Fruit fly (Drosophila melanogaster) whole organism, embryonic: ENCODE data around the gene CG33124.

Experiments
- Atf3 ChIP-seq: fragments of 200-800 bp; sonication (Bioruptor generic); optimal IDR thresholded peaks from 3 replicates; lab custom pipeline; 2016; ENCODE audit warnings: missing biosample characterization, missing genetic modification characterization
- Awh ChIP-seq: fragments of 200-800 bp; sonication (Bioruptor generic); IDR thresholded peaks from 2 replicates; pipeline ENCODE4, ENCODE4 v1.3.6; 2022; ENCODE audit warnings: missing biosample characterization, missing genetic modification characterization
- B-H1 ChIP-seq: fragments of 200-800 bp; sonication (Bioruptor generic); IDR thresholded peaks from 3 replicates; pipeline ENCODE4 v1.3.6; 2022; ENCODE audit warnings: missing biosample characterization, missing genetic modification characterization
- B-H2 ChIP-seq: fragments of 200-800 bp; sonication (Bioruptor generic); optimal IDR thresholded peaks from 2 replicates; lab custom pipeline; 2018; ENCODE audit warnings: missing biosample characterization, mild to moderate bottlenecking, missing genetic modification characterization
- BtbVII ChIP-seq: fragments of 200-800 bp; sonication (Bioruptor generic); optimal IDR thresholded peaks from 3 replicates; lab custom pipeline; 2017; ENCODE audit warnings: missing biosample characterization, mild to moderate bottlenecking, missing genetic modification characterization
- CG10979 ChIP-seq: fragments of 200-800 bp; sonication (Bioruptor generic); optimal IDR thresholded peaks from 2 replicates; lab custom pipeline; 2018; ENCODE audit warnings: missing biosample characterization, mild to moderate bottlenecking, missing genetic modification characterization, moderate library complexity
- CG11696 ChIP-seq: fragments of 200-800 bp; sonication (Bioruptor generic); IDR thresholded peaks from 2 replicates; pipeline ENCODE4 v1.3.6; 2022; ENCODE audit warnings: missing biosample characterization, missing genetic modification characterization
- CG11723 ChIP-seq: fragments of 200-800 bp; sonication (Bioruptor generic); optimal IDR thresholded peaks from 2 replicates; lab custom pipeline; 2017; ENCODE audit warnings: missing biosample characterization, mild to moderate bottlenecking, missing genetic modification characterization
- CG12219 ChIP-seq: fragments of 200-800 bp; sonication (Bioruptor generic); optimal IDR thresholded peaks from 3 replicates; lab custom pipeline; 2018; ENCODE audit warnings: missing biosample characterization, mild to moderate bottlenecking, missing genetic modification characterization
- CG13296 ChIP-seq: fragments of 200-800 bp; sonication (Bioruptor generic); optimal IDR thresholded peaks from 3 replicates; lab custom pipeline; 2018; ENCODE audit warnings: missing biosample characterization, mild to moderate bottlenecking, missing genetic modification characterization
- CG15073 ChIP-seq: fragments of 200-800 bp; sonication (Bioruptor generic); optimal IDR thresholded peaks from 2 replicates; lab custom pipeline; 2016; ENCODE audit warnings: missing biosample characterization, missing genetic modification characterization
- CG16815 ChIP-seq: fragments of 200-800 bp; sonication (Bioruptor generic); optimal IDR thresholded peaks from 3 replicates; lab custom pipeline; 2017; ENCODE audit warnings: missing biosample characterization, mild to moderate bottlenecking, missing genetic modification characterization
- CG17361 ChIP-seq: fragments of 200-800 bp; sonication (Bioruptor generic); IDR thresholded peaks from 3 replicates; pipeline ENCODE4 v1.3.6; 2022; ENCODE audit warnings: missing biosample characterization, missing genetic modification characterization
- CG17912 ChIP-seq: fragments of 200-800 bp; sonication (Bioruptor generic); optimal IDR thresholded peaks from 2 replicates; lab custom pipeline; 2018; ENCODE audit warnings: missing biosample characterization, mild to moderate bottlenecking, missing genetic modification characterization
- CG1792 ChIP-seq: fragments of 200-800 bp; sonication (Bioruptor generic); optimal IDR thresholded peaks from 2 replicates; lab custom pipeline; 2016; ENCODE audit warnings: missing biosample characterization, missing genetic modification characterization
- CG2116 ChIP-seq: fragments of 200-800 bp; sonication (Bioruptor generic); optimal IDR thresholded peaks from 3 replicates; lab custom pipeline; 2018; ENCODE audit warnings: missing biosample characterization, mild to moderate bottlenecking, missing genetic modification characterization
- CG3847 ChIP-seq: fragments of 200-800 bp; sonication (Bioruptor generic); IDR thresholded peaks from 2 replicates; pipeline ENCODE4 v1.3.6; 2022; ENCODE audit warnings: missing biosample characterization, missing genetic modification characterization
- CG5245 ChIP-seq: fragments of 200-800 bp; sonication (Bioruptor generic); optimal IDR thresholded peaks from 3 replicates; lab custom pipeline; 2016; ENCODE audit warnings: missing biosample characterization, missing genetic modification characterization
- CG6654 ChIP-seq: fragments of 200-800 bp; sonication (Bioruptor generic); optimal IDR thresholded peaks from 2 replicates; lab custom pipeline; 2017; ENCODE audit warnings: missing biosample characterization, mild to moderate bottlenecking, missing genetic modification characterization
- CG6813 ChIP-seq: fragments of 200-800 bp; sonication (Bioruptor generic); optimal IDR thresholded peaks from 2 replicates; lab custom pipeline; 2017; ENCODE audit warnings: missing biosample characterization, missing genetic modification characterization, mild to moderate bottlenecking, moderate library complexity, missing genetic modification reagents
- CG7963 ChIP-seq: fragments of 200-800 bp; sonication (Bioruptor generic); IDR thresholded peaks from 3 replicates; pipeline ENCODE4 v1.3.6; 2022; ENCODE audit warnings: missing biosample characterization, missing genetic modification characterization; ENCODE audit not compliant: partially characterized antibody
- CG8359 ChIP-seq: fragments of 200-800 bp; sonication (Bioruptor generic); optimal IDR thresholded peaks from 2 replicates; lab custom pipeline; 2017; ENCODE audit warnings: missing biosample characterization, mild to moderate bottlenecking, missing genetic modification characterization, borderline replicate concordance
- CG8388 ChIP-seq: fragments of 200-800 bp; sonication (Bioruptor generic); optimal IDR thresholded peaks from 2 replicates; lab custom pipeline; 2019; ENCODE audit warnings: missing biosample characterization, mild to moderate bottlenecking, missing genetic modification characterization, moderate library complexity
- CTCF ChIP-seq: fragments of 200-800 bp; sonication (Bioruptor generic); optimal IDR thresholded peaks from 2 replicates; lab custom pipeline; 2017; ENCODE audit warnings: missing biosample characterization, mild to moderate bottlenecking, missing genetic modification characterization, moderate library complexity
- CoRest ChIP-seq: fragments of 200-800 bp; sonication (Bioruptor generic); optimal IDR thresholded peaks from 3 replicates; lab custom pipeline; 2018; ENCODE audit warnings: missing biosample characterization, mild to moderate bottlenecking, missing genetic modification characterization, moderate library complexity
- Ets97D ChIP-seq: fragments of 200-800 bp; sonication (Bioruptor generic); optimal IDR thresholded peaks from 3 replicates; lab custom pipeline; 2016; ENCODE audit warnings: missing biosample characterization, missing genetic modification characterization
- Kr ChIP-seq: fragments of 200-800 bp; sonication (Bioruptor generic); optimal IDR thresholded peaks from 2 replicates; lab custom pipeline; 2017; ENCODE audit warnings: missing biosample characterization, mild to moderate bottlenecking, missing genetic modification characterization
- Lim3 ChIP-seq: fragments of 200-800 bp; sonication (Bioruptor generic); IDR thresholded peaks from 2 replicates; pipeline ENCODE4 v1.3.6; 2022; ENCODE audit warnings: missing biosample characterization, missing genetic modification characterization
- Neu2 ChIP-seq: fragments of 200-800 bp; sonication (Bioruptor generic); optimal IDR thresholded peaks from 3 replicates; lab custom pipeline; 2016; ENCODE audit warnings: missing biosample characterization, missing genetic modification characterization, borderline replicate concordance
- Nf-YB ChIP-seq: fragments of 200-800 bp; sonication (Bioruptor generic); optimal IDR thresholded peaks from 3 replicates; lab custom pipeline; 2019; ENCODE audit warnings: missing biosample characterization, mild to moderate bottlenecking, missing genetic modification characterization, moderate library complexity
- Sin3A ChIP-seq: fragments of >200 bp; optimal IDR thresholded peaks from 2 replicates; lab custom pipeline; 2018
- Sox102F ChIP-seq: fragments of 200-800 bp; sonication (Bioruptor generic); optimal IDR thresholded peaks from 2 replicates; lab custom pipeline; 2018; ENCODE audit warnings: missing biosample characterization, mild to moderate bottlenecking, missing genetic modification characterization, moderate library complexity
- amos ChIP-seq: fragments of 200-800 bp; sonication (Bioruptor generic); IDR thresholded peaks from 2 replicates; pipeline ENCODE4 v1.3.6; 2022; ENCODE audit warnings: missing biosample characterization, missing genetic modification characterization; ENCODE audit not compliant: partially characterized antibody
- ap ChIP-seq: fragments of 200-800 bp; sonication (Bioruptor generic); IDR thresholded peaks from 2 replicates; pipeline ENCODE4 v1.3.6; 2022; ENCODE audit warnings: missing biosample characterization, missing genetic modification characterization
- ash1 ChIP-seq: fragments of 200-800 bp; sonication (Bioruptor generic); optimal IDR thresholded peaks from 2 replicates; lab custom pipeline; 2018; ENCODE audit warnings: missing biosample characterization, mild to moderate bottlenecking, missing genetic modification characterization
- bab2 ChIP-seq: fragments of 200-800 bp; sonication (Bioruptor generic); optimal IDR thresholded peaks from 2 replicates; lab custom pipeline; 2016; ENCODE audit warnings: missing biosample characterization, missing genetic modification characterization
- chinmo ChIP-seq: fragments of 200-800 bp; sonication (Bioruptor generic); IDR thresholded peaks from 4 replicates; pipeline ENCODE4 v1.3.6; 2022; ENCODE audit warnings: missing biosample characterization, missing genetic modification characterization; ENCODE audit not compliant: partially characterized antibody
- corto ChIP-seq: fragments of 200-800 bp; sonication (Bioruptor generic); optimal IDR thresholded peaks from 2 replicates; lab custom pipeline; 2016; ENCODE audit warnings: missing biosample characterization, mild to moderate bottlenecking, missing genetic modification characterization, moderate library complexity
- dan ChIP-seq: fragments of 200-800 bp; sonication (Bioruptor generic); IDR thresholded peaks from 2 replicates; pipeline ENCODE4 v1.3.6; 2022; ENCODE audit warnings: missing biosample characterization, missing genetic modification characterization
- danr ChIP-seq: fragments of 200-800 bp; sonication (Bioruptor generic); IDR thresholded peaks from 2 replicates; pipeline ENCODE4 v1.3.6; 2022; ENCODE audit warnings: missing biosample characterization, missing genetic modification characterization
- ewg ChIP-seq: fragments of 200-800 bp; sonication (Bioruptor generic); optimal IDR thresholded peaks from 3 replicates; lab custom pipeline; 2017; ENCODE audit warnings: mild to moderate bottlenecking, missing biosample characterization, missing genetic modification reagents, missing genetic modification characterization
- lmd ChIP-seq: fragments of 200-800 bp; sonication (Bioruptor generic); IDR thresholded peaks from 2 replicates; pipeline ENCODE4 v1.3.6; 2022; ENCODE audit warnings: missing biosample characterization, missing genetic modification characterization
- otp ChIP-seq: fragments of 200-800 bp; sonication (Bioruptor generic); IDR thresholded peaks from 3 replicates; pipeline ENCODE4, ENCODE4 v1.3.6; 2022; ENCODE audit warnings: missing biosample characterization, missing genetic modification characterization
- p53 ChIP-seq: fragments of 200-800 bp; sonication (Bioruptor generic); optimal IDR thresholded peaks from 2 replicates; lab custom pipeline; 2016; ENCODE audit warnings: missing biosample characterization, missing genetic modification characterization
- pzg ChIP-seq: fragments of 200-800 bp; sonication (Bioruptor generic); optimal IDR thresholded peaks from 3 replicates; lab custom pipeline; 2018; ENCODE audit warnings: missing biosample characterization, mild to moderate bottlenecking, missing genetic modification characterization, moderate library complexity
- tx ChIP-seq: fragments of 200-800 bp; sonication (Bioruptor generic); optimal IDR thresholded peaks from 2 replicates; lab custom pipeline; 2016; ENCODE audit warnings: missing biosample characterization, missing genetic modification characterization
- unpg ChIP-seq: fragments of 200-800 bp; sonication (Bioruptor generic); optimal IDR thresholded peaks from 3 replicates; lab custom pipeline; 2018; ENCODE audit warnings: missing biosample characterization, mild to moderate bottlenecking, missing genetic modification characterization, moderate library complexity
- usp ChIP-seq: fragments of >200 bp; optimal IDR thresholded peaks from 2 replicates; lab custom pipeline; 2017; ENCODE audit warnings: missing biosample characterization, missing genetic modification characterization
- wdn ChIP-seq: fragments of 200-800 bp; sonication (Bioruptor generic); IDR thresholded peaks from 2 replicates; pipeline ENCODE4 v1.3.6; 2022; ENCODE audit warnings: missing biosample characterization, missing genetic modification characterization
- zfh2 ChIP-seq: fragments of 200-800 bp; sonication (Bioruptor generic); optimal IDR thresholded peaks from 2 replicates; lab custom pipeline; 2016; ENCODE audit warnings: missing biosample characterization, missing genetic modification characterization

Gene CG33124

dm6 chr2L:2227316-2227715, 18.4 kb upstream of the CG33124 start (continued):
- no peak for TF ChIP-seq Neu2 (GFP tag; lab: Kevin White, UChicago)
- no peak for TF ChIP-seq CG1792 (GFP tag; lab: Kevin White, UChicago)
- peak; percentile 41 for TF ChIP-seq CG13296 (GFP tag; lab: Kevin White, UChicago)
- TF ChIP-seq otp (GFP tag; lab: Robert Waterston, UW) = peak; percentile 69; the same call in 2 of the 3 replicates
- no peak for TF ChIP-seq bab2
- TF ChIP-seq Awh = no peak; the same call in none of the 2 replicates
- TF ChIP-seq CG2116 (GFP tag; lab: Kevin White, UChicago) = peak; percentile 21
- no peak for TF ChIP-seq CG6654 (GFP tag; lab: Kevin White, UChicago)
- no peak for TF ChIP-seq Kr (GFP tag; lab: Kevin White, UChicago)
- TF ChIP-seq BtbVII (GFP tag; lab: Kevin White, UChicago) = peak; percentile 35
- no peak for TF ChIP-seq pzg (GFP tag; lab: Kevin White, UChicago)
- no peak for TF ChIP-seq Ets97D (GFP tag; lab: Kevin White, UChicago)
- TF ChIP-seq B-H2 = no peak
- 0 out of 4 replicates have a peak, but pooled peaks have one; percentile 45 for TF ChIP-seq chinmo (GFP tag; lab: Robert Waterston, UW)
- TF ChIP-seq CTCF = no peak
- TF ChIP-seq CG11696 (GFP tag; lab: Robert Waterston, UW) = peak; percentile 26; the same call in 1 of the 2 replicates
- no peak for TF ChIP-seq CG8359 (GFP tag; lab: Kevin White, UChicago)
- peak; percentile 28 for TF ChIP-seq CG10979 (tag; lab: Kevin White, UChicago)
- TF ChIP-seq CG11723 (GFP tag; lab: Kevin White, UChicago) = peak; percentile 1
- TF ChIP-seq Nf-YB (GFP tag; lab: Kevin White, UChicago) = no peak
- TF ChIP-seq dan (GFP tag; lab: Robert Waterston, UW) = no peak
- TF ChIP-seq lmd = peak; percentile 29; the same call in 1 of the 2 replicates
- peak; percentile 52 for TF ChIP-seq CG17912
- TF ChIP-seq B-H1 (GFP tag; lab: Robert Waterston, UW) = peak; percentile 35; the same call in 1 of the 3 replicates
- 0 out of 3 replicates have a peak, but pooled peaks have one; percentile 22 for TF ChIP-seq CG17361 (GFP tag; lab: Robert Waterston, UW)
- TF ChIP-seq danr (GFP tag; lab: Robert Waterston, UW) = no peak
- TF ChIP-seq CG6813 = peak; percentile 42
- TF ChIP-seq Atf3 (GFP tag; lab: Kevin White, UChicago) = no peak
- TF ChIP-seq ap (GFP tag; lab: Robert Waterston, UW) = peak; percentile 54
- no peak for TF ChIP-seq CG15073 (GFP tag; lab: Kevin White, UChicago)
- TF ChIP-seq usp (GFP tag; lab: Kevin White, UChicago) = no peak
- peak; percentile 57 for TF ChIP-seq unpg (GFP tag; lab: Kevin White, UChicago)
- TF ChIP-seq Lim3 (GFP tag; lab: Robert Waterston, UW) = peak; percentile 18; the same call in 1 of the 2 replicates
- TF ChIP-seq CG5245 = no peak
- no peak for TF ChIP-seq ash1 (GFP tag; lab: Kevin White, UChicago)
- no peak for TF ChIP-seq Sox102F (GFP tag; lab: Kevin White, UChicago)
- TF ChIP-seq amos = no peak

dm6 chr2L:2226259-2227121, 17.6 kb upstream of the CG33124 start, which contains the start of the genes CG15387 and sau:
Gene CG15387 (minus strand): TSS chr2L:2226294.
Gene sau (plus strand): TSS chr2L:2226342.
- TF ChIP-seq p53 (GFP tag; lab: Kevin White, UChicago) = peak; percentile 74
- TF ChIP-seq wdn (GFP tag; lab: Robert Waterston, UW) = peak; percentile 73; the same call in 1 of the 2 replicates
- peak; percentile 69 for TF ChIP-seq CG12219 (GFP tag; lab: Kevin White, UChicago)
- peak; percentile 89 for TF ChIP-seq CG3847
- TF ChIP-seq CG7963 = peak; percentile 77; the same call in 2 of the 3 replicates
- TF ChIP-seq Sin3A (lab: Kevin White, UChicago) = peak; percentile 60
- TF ChIP-seq corto (GFP tag; lab: Kevin White, UChicago) = peak; percentile 82
- TF ChIP-seq CG8388 (GFP tag; lab: Kevin White, UChicago) = peak; percentile 81
- TF ChIP-seq CG11696 (GFP tag; lab: Robert Waterston, UW) = no peak
- TF ChIP-seq CG16815 (GFP tag; lab: Kevin White, UChicago) = peak; percentile 70
- TF ChIP-seq zfh2 (GFP tag; lab: Kevin White, UChicago) = peak; percentile 93
- peak; percentile 84 for TF ChIP-seq ewg (GFP tag; lab: Kevin White, UChicago)
- peak; percentile 91 for TF ChIP-seq CoRest (tag; lab: Kevin White, UChicago)
- peak; percentile 91 for TF ChIP-seq tx (GFP tag; lab: Kevin White, UChicago)
